Fruit fly (Drosophila melanogaster) whole organism, prepupa: ENCODE data around the gene agt.

Experiments
- CG32006 ChIP-seq: fragments of 200-800 bp; sonication (Bioruptor generic); optimal IDR thresholded peaks from 3 replicates; lab custom pipeline; 2017; ENCODE audit warnings: missing biosample characterization, mild to moderate bottlenecking, missing genetic modification characterization
- Gug ChIP-seq: fragments of 200-800 bp; sonication (Bioruptor generic); IDR thresholded peaks from 2 replicates; pipeline ENCODE4 v1.3.6; 2022; ENCODE audit warnings: missing biosample characterization, missing genetic modification characterization

DNA sequence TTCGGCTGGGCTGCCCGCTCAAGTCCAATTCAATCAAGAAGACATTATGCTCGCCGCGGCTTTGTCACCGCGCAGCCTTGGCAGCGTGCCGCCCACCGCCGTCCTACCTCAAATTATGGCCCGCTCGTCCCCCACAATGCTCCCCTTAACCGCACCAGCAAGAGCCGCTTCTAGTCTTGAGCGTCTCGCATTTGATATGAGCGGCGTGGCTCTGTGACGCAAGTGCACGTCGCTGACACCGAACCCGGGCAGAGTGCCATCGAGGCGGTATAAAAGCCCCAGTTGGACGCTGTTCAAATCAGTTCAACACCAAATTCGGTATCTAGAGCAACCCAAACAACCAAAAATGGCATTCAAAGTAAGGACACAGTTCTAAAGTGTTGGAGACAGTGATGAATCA is 26.5 kb upstream of the agt start, which contains the start of gene Ccp84Ag:
- TF ChIP-seq CG32006 (GFP tag; lab: Kevin White, UChicago) (no peak), Gug (no peak)
